Worm (Caenorhabditis elegans): ENCODE measurements around the gene cid-1.

ce11 chrIII:5181641-5182040, 7.9 kb downstream of the cid-1 start:
- TF ChIP-seq sea-2 (GFP tag; optimal IDR thresholded peaks at IDR 0.05) (no peak), ama-1 (optimal IDR thresholded peaks at IDR 0.05) (no peak), snpc-4 (tag; optimal IDR thresholded peaks at IDR 0.05) (no peak), skn-1 (tag; optimal IDR thresholded peaks at IDR 0.05) (no peak), tbx-2 (tag; optimal IDR thresholded peaks at IDR 0.05) (no peak), ceh-82 (tag; optimal IDR thresholded peaks at IDR 0.05) (no peak), nhr-67 (tag; optimal IDR thresholded peaks at IDR 0.05) (no peak), lin-15B (tag; optimal IDR thresholded peaks at IDR 0.05) (no peak)

Data from whole organism, L3 larva.